Worm (Caenorhabditis elegans) whole organism, L3 larva: ENCODE results near the gene srt-45.

Experiments used
- aly-2 ChIP-seq: fragments of 150-350 bp; optimal IDR thresholded peaks from 2 replicates; lab custom pipeline; 2014; ENCODE audit warnings: missing biosample characterization, missing genetic modification characterization
- ama-1 ChIP-seq: fragments of 150-350 bp; optimal IDR thresholded peaks from 2 replicates; lab custom pipeline; 2018
- ceh-16 ChIP-seq: sonication (generic microtip); optimal IDR thresholded peaks from 2 replicates; lab custom pipeline; 2017; ENCODE audit warnings: missing biosample characterization, missing genetic modification characterization
- ceh-28 ChIP-seq: fragments of 150-350 bp; optimal IDR thresholded peaks from 2 replicates; lab custom pipeline; 2014; ENCODE audit warnings: missing biosample characterization, missing genetic modification reagents, missing genetic modification characterization
- ceh-82 ChIP-seq: fragments of 150-350 bp; optimal IDR thresholded peaks from 2 replicates; lab custom pipeline; 2014; ENCODE audit warnings: missing biosample characterization, missing genetic modification characterization
- daf-12 ChIP-seq: fragments of 150-350 bp; optimal IDR thresholded peaks from 2 replicates; lab custom pipeline; 2014; ENCODE audit warnings: missing biosample characterization, missing genetic modification reagents, missing genetic modification characterization
- egl-27 ChIP-seq: sonication (generic microtip); optimal IDR thresholded peaks from 4 replicates; lab custom pipeline; 2017; ENCODE audit warnings: missing biosample characterization, missing genetic modification reagents, missing genetic modification characterization
- egl-5 ChIP-seq: fragments of 150-350 bp; optimal IDR thresholded peaks from 2 replicates; lab custom pipeline; 2017; ENCODE audit warnings: missing biosample characterization, missing genetic modification reagents, missing genetic modification characterization, inconsistent platforms
- elt-2 ChIP-seq: sonication (generic microtip); optimal IDR thresholded peaks from 2 replicates; lab custom pipeline; 2016; ENCODE audit warnings: missing genetic modification reagents, mild to moderate bottlenecking, missing genetic modification characterization, missing compliant biosample characterization
- eor-1 ChIP-seq, 2 experiments: fragments of 150-350 bp; optimal IDR thresholded peaks; 2 replicates each; lab custom pipeline; 2014 to 2018; ENCODE audit warnings: missing biosample characterization in 2 of 2, missing genetic modification characterization in 2 of 2
- fkh-10 ChIP-seq: sonication (generic microtip); optimal IDR thresholded peaks from 2 replicates; lab custom pipeline; 2017; ENCODE audit warnings: missing biosample characterization, missing genetic modification reagents, missing genetic modification characterization
- jun-1 ChIP-seq: fragments of 150-350 bp; optimal IDR thresholded peaks from 2 replicates; lab custom pipeline; 2014; ENCODE audit warnings: missing biosample characterization, missing genetic modification reagents, missing genetic modification characterization
- lin-15B ChIP-seq: fragments of 150-350 bp; optimal IDR thresholded peaks from 2 replicates; lab custom pipeline; 2014; ENCODE audit warnings: missing biosample characterization, missing genetic modification characterization
- lin-39 ChIP-seq: fragments of 150-350 bp; optimal IDR thresholded peaks from 2 replicates; lab custom pipeline; 2018; ENCODE audit warnings: missing biosample characterization, missing genetic modification reagents, missing genetic modification characterization
- lsy-12 ChIP-seq: sonication (generic microtip); optimal IDR thresholded peaks from 2 replicates; lab custom pipeline; 2016; ENCODE audit warnings: mild to moderate bottlenecking, missing genetic modification characterization, missing compliant biosample characterization
- mdl-1 ChIP-seq: fragments of 150-350 bp; optimal IDR thresholded peaks from 2 replicates; lab custom pipeline; 2014; ENCODE audit warnings: missing biosample characterization, missing genetic modification characterization
- mml-1 ChIP-seq: fragments of 150-350 bp; sonication (generic microtip); optimal IDR thresholded peaks from 3 replicates; lab custom pipeline; 2014; ENCODE audit warnings: missing biosample characterization, missing genetic modification characterization
- nfya-1 ChIP-seq: sonication (generic microtip); optimal IDR thresholded peaks from 2 replicates; lab custom pipeline; 2017; ENCODE audit warnings: missing genetic modification characterization, mild to moderate bottlenecking, missing compliant biosample characterization, antibody characterized with exemption, moderate library complexity; ENCODE audit not compliant: insufficient read depth
- nhr-11 ChIP-seq: fragments of 150-350 bp; optimal IDR thresholded peaks from 2 replicates; lab custom pipeline; 2014; ENCODE audit warnings: missing biosample characterization, missing genetic modification characterization
- nhr-12 ChIP-seq: fragments of 150-350 bp; optimal IDR thresholded peaks from 2 replicates; lab custom pipeline; 2014; ENCODE audit warnings: missing biosample characterization, missing genetic modification characterization
- nhr-23 ChIP-seq: fragments of 150-350 bp; optimal IDR thresholded peaks from 2 replicates; lab custom pipeline; 2014; ENCODE audit warnings: missing biosample characterization, missing genetic modification reagents, missing genetic modification characterization
- nhr-237 ChIP-seq: fragments of 150-350 bp; optimal IDR thresholded peaks from 2 replicates; lab custom pipeline; 2014; ENCODE audit warnings: missing biosample characterization, missing genetic modification characterization
- nhr-25 ChIP-seq: sonication (generic microtip); optimal IDR thresholded peaks from 2 replicates; lab custom pipeline; 2017; ENCODE audit warnings: missing biosample characterization, missing genetic modification characterization
- nhr-43 ChIP-seq: sonication (generic microtip); optimal IDR thresholded peaks from 2 replicates; lab custom pipeline; 2016; ENCODE audit warnings: mild to moderate bottlenecking, missing genetic modification characterization, missing compliant biosample characterization; ENCODE audit not compliant: poor library complexity, severe bottlenecking
- pha-4 ChIP-seq: fragments of 150-350 bp; optimal IDR thresholded peaks from 2 replicates; lab custom pipeline; 2014; ENCODE audit warnings: missing biosample characterization, missing genetic modification reagents, missing genetic modification characterization
- pqm-1 ChIP-seq: fragments of 150-350 bp; optimal IDR thresholded peaks from 2 replicates; lab custom pipeline; 2017; ENCODE audit warnings: missing biosample characterization, missing genetic modification characterization, inconsistent platforms
- sea-2 ChIP-seq: fragments of 150-350 bp; sonication (generic microtip); optimal IDR thresholded peaks from 4 replicates; lab custom pipeline; 2014; ENCODE audit warnings: missing biosample characterization, missing genetic modification reagents, missing genetic modification characterization
- unc-39 ChIP-seq: sonication (generic microtip); optimal IDR thresholded peaks from 4 replicates; lab custom pipeline; 2017; ENCODE audit warnings: missing biosample characterization, missing genetic modification characterization
- unc-62 ChIP-seq: fragments of 150-350 bp; sonication (generic microtip); optimal IDR thresholded peaks from 4 replicates; lab custom pipeline; 2014; ENCODE audit warnings: missing biosample characterization, missing genetic modification reagents, missing genetic modification characterization
- zag-1 ChIP-seq: fragments of 150-350 bp; optimal IDR thresholded peaks from 2 replicates; lab custom pipeline; 2014; ENCODE audit warnings: missing biosample characterization, missing genetic modification characterization
- ztf-11 ChIP-seq: fragments of 150-350 bp; optimal IDR thresholded peaks from 2 replicates; lab custom pipeline; 2014; ENCODE audit warnings: missing biosample characterization, missing genetic modification characterization
- ztf-4 ChIP-seq: fragments of 150-350 bp; optimal IDR thresholded peaks from 2 replicates; lab custom pipeline; 2014; ENCODE audit warnings: missing biosample characterization, missing genetic modification characterization

srt-45 gene

DNA sequence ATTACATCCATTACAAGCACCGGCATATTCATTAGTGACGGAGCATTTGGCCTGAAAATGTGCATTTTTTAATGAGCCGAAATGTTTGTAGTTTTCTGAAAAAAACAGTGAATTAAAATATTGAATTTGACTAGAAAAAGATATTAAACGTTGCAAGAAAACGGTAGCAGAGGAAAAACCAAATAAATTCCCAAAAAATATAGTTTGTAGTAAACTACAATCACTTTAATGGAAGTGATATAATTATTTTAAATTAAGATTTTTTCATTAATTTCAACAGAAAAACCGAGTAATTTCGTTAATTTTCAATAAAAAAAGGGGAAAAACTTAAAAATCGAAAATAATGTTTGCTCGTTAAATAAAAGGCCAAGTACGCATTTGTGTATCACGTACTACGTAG is 12.3 kb upstream of the srt-45 start, which contains the start of gene M162.15:
TSS of gene M162.15 (minus strand) at position 101 of the 400 bp plus-strand sequence.
- no peak for TF ChIP-seq ztf-4 (tag; lab: Kevin White, UChicago)
- no peak for TF ChIP-seq unc-39 (tag; lab: Kevin White, UChicago)
- no peak for TF ChIP-seq nfya-1 (tag; lab: Kevin White, UChicago)
- no peak for TF ChIP-seq nhr-237 (tag; lab: Kevin White, UChicago)
- TF ChIP-seq daf-12 (tag; lab: Kevin White, UChicago) = no peak
- TF ChIP-seq eor-1 (tag; optimal IDR thresholded peaks at IDR 0.05; lab: Kevin White, UChicago) = no peak
- TF ChIP-seq pha-4 = no peak
- no peak for TF ChIP-seq egl-27
- no peak for TF ChIP-seq nhr-25 (tag; lab: Kevin White, UChicago)
- no peak for TF ChIP-seq sea-2 (GFP tag; lab: Kevin White, UChicago)
- TF ChIP-seq nhr-12 (tag; lab: Kevin White, UChicago) = no peak
- TF ChIP-seq mml-1 (tag; lab: Kevin White, UChicago) = no peak
- no peak for TF ChIP-seq ceh-82
- TF ChIP-seq jun-1 (tag; lab: Kevin White, UChicago) = no peak
- TF ChIP-seq zag-1 (tag; lab: Kevin White, UChicago) = no peak

DNA sequence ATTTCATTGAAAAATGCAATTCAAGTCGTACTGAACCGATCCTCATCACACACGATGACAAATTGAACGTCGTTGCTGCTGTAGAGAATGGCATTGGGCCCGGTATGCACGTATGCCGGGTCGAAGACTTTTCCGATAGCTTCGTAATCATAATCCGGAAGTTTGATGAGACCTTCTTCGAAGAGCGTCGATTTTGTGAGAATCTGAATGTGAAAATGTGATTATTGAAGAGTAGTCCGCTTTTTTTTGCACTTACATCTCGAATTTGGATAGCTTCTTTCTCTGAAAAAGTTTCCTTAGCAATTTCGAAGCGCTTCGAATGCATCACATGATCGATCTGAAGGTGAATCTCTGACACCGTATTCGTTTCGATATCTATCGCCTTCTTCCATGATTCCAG is 6.7 kb upstream of the srt-45 start, which contains the start of gene fbxa-118:
TSS of gene fbxa-118 (minus strand) at position 101 of the 400 bp plus-strand sequence.
- TF ChIP-seq eor-1 (tag; optimal IDR thresholded peaks at IDR 0.05; lab: Kevin White, UChicago) (no peak), daf-12 (tag; lab: Kevin White, UChicago) (no peak), mml-1 (tag; lab: Kevin White, UChicago) (no peak), ceh-82 (no peak), nhr-11 (tag; lab: Kevin White, UChicago) (no peak), mdl-1 (tag; lab: Kevin White, UChicago) (no peak), ama-1 (no peak), nfya-1 (tag; lab: Kevin White, UChicago) (no peak), lin-39 (no peak), nhr-23 (tag; lab: Kevin White, UChicago) (no peak), nhr-25 (tag; lab: Kevin White, UChicago) (no peak), egl-5 (no peak), jun-1 (tag; lab: Kevin White, UChicago) (no peak), ceh-16 (tag; lab: Kevin White, UChicago) (no peak), lsy-12 (tag; lab: Kevin White, UChicago) (no peak), egl-27 (no peak), ztf-4 (tag; lab: Kevin White, UChicago) (no peak), ztf-11 (no peak), ceh-28 (no peak), aly-2 (tag; lab: Kevin White, UChicago) (no peak)

DNA sequence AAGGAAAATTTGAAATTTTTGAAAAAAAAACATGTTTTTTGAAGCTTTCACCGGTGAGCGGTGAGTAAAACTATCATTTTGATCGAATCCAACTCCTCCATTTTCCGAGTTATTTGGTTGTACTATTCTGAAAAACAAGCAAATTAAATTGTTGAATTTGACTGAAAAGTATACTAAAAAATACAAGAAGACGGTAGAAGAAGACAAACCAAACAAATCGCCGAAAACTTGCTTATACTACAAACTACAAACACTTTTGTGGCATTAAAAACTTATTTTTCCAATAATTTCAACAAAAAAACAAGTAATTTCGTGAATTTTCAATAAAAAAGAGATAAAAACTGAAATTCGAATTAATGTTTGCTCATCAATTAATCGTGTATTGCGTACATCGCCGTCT is 5.3 kb upstream of the srt-45 start, which contains the start of gene fbxa-194:
TSS of gene fbxa-194 (minus strand) at position 101 of the 400 bp plus-strand sequence.
- no peak for TF ChIP-seq fkh-10 (GFP tag; lab: Kevin White, UChicago)
- TF ChIP-seq lin-15B (tag; lab: Kevin White, UChicago) = no peak
- no peak for TF ChIP-seq unc-62
- TF ChIP-seq egl-27 = no peak
- no peak for TF ChIP-seq elt-2 (tag; lab: Kevin White, UChicago)
- no peak for TF ChIP-seq ceh-28
- no peak for TF ChIP-seq daf-12 (tag; lab: Kevin White, UChicago)
- TF ChIP-seq ztf-11 = no peak
- TF ChIP-seq nhr-237 (tag; lab: Kevin White, UChicago) = no peak
- no peak for TF ChIP-seq egl-5
- TF ChIP-seq nhr-43 (tag; lab: Kevin White, UChicago) = no peak

DNA sequence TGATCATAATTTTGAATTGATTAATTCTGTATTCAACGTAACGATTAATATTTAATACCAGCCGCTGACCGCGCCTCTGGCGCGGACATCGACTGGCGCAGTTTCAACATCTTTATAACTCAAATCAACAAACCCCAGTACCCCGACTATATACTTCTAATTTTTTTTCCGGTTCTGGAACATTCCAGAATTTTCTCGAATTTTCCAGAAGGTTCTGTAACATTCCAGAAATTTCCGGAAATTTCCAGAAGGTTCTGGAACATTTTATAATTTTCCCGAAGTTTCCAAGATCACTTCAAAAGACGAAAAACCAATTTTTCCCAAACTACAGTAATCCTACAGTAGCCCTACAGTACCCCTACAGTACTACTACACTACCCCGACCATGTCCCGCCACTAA is 4.7 kb upstream of the srt-45 start:
- no peak for TF ChIP-seq ztf-11

DNA sequence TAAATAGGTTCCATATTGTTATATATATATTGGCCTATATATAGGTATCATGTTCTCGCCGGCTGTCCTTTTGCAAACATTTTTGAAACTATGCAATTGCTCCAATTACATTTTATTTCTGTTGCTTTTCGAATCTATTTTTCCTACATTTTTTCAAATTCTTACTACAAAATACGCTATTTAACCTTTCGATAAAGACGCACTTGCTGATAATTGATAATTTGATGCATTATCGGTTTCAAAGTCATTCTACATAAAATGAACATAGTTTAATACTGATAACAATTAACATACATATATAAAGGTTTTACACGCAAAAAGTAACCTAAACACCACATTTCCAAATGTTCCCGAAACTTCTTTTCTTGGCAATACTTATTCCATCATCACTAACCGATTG is 4.4 kb downstream of the srt-45 start, which contains the start of gene clec-258:
TSS of gene clec-258 (plus strand) at position 81 of the 400 bp plus-strand sequence.
- TF ChIP-seq pqm-1 (tag; lab: Kevin White, UChicago) (peak; percentile 51), elt-2 (tag; lab: Kevin White, UChicago) (peak; percentile 50), daf-12 (tag; lab: Kevin White, UChicago) (no peak)
